Fruit fly (Drosophila melanogaster) whole organism: ENCODE measurements around the gene CG9673.

ENCODE experiments used
- CG8478 ChIP-seq: fragments of >200 bp; optimal IDR thresholded peaks from 2 replicates; lab custom pipeline; 2018; ENCODE audit warnings: inconsistent platforms
- Dll ChIP-seq: fragments of >200 bp; optimal IDR thresholded peaks from 2 replicates; lab custom pipeline; 2017
- EcR ChIP-seq, 2 experiments: fragments of >200 bp; optimal IDR thresholded peaks; 2 replicates each; lab custom pipeline; 2017; ENCODE audit warnings: missing biosample characterization in 2 of 2, missing genetic modification characterization in 2 of 2, missing genetic modification reagents in 2 of 2
- pan ChIP-seq: fragments of >200 bp; optimal IDR thresholded peaks from 2 replicates; lab custom pipeline; 2017
- psq ChIP-seq: fragments of >200 bp; optimal IDR thresholded peaks from 2 replicates; lab custom pipeline; 2017
- usp ChIP-seq: fragments of >200 bp; optimal IDR thresholded peaks from 2 replicates; lab custom pipeline; 2017; ENCODE audit warnings: missing biosample characterization, missing genetic modification characterization, mixed read lengths

DNA sequence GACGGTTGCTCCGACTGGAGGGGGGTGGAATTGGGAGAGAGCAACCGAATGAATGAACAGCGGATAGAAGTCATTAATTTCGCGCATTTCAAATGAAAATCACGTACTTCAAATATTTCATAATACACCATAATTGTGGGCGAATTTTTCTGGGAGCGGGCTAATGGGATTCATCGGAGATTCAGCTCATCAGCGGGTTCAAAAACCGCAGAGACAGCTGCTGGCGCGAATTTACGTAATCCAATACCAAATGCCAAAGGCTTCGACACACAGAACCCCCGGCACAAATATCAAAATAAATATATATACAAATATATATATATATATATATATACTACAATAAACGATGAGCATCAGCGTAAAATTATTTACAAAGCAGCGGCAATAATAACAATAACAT, 13.0 kb upstream of the CG9673 start:
- TF ChIP-seq pan (no peak), usp (GFP tag; lab: Kevin White, UChicago) (no peak), Dll (lab: Kevin White, UChicago) (no peak), psq (no peak), EcR (GFP tag; optimal IDR thresholded peaks at IDR 0.05; lab: Kevin White, UChicago) (no peak), CG8478 (lab: Kevin White, UChicago) (no peak)
